Fruit fly (Drosophila melanogaster) whole organism, embryonic: ENCODE results near the gene mtsh.
A peak's percentile ranks its signal among the peaks of the same experiment; 100 is the strongest.

ENCODE experiments used
- Asciz ChIP-seq: fragments of 200-800 bp; sonication (Bioruptor generic); optimal IDR thresholded peaks from 2 replicates; lab custom pipeline; 2017; ENCODE audit warnings: missing biosample characterization, mild to moderate bottlenecking, missing genetic modification characterization, missing genetic modification reagents
- CG10147 ChIP-seq: fragments of 200-800 bp; sonication (Bioruptor generic); optimal IDR thresholded peaks from 2 replicates; lab custom pipeline; 2019; ENCODE audit warnings: missing biosample characterization, mild to moderate bottlenecking, missing genetic modification characterization, moderate library complexity
- CG10274 ChIP-seq: fragments of 200-800 bp; sonication (Bioruptor generic); optimal IDR thresholded peaks from 3 replicates; lab custom pipeline; 2017; ENCODE audit warnings: missing biosample characterization, mild to moderate bottlenecking, missing genetic modification characterization
- CG10321 ChIP-seq: fragments of 200-800 bp; sonication (Bioruptor generic); IDR thresholded peaks from 2 replicates; pipeline ENCODE4 v1.3.6; 2022; ENCODE audit warnings: missing biosample characterization, missing genetic modification characterization
- CG10959 ChIP-seq: fragments of 200-800 bp; sonication (Bioruptor generic); IDR thresholded peaks from 2 replicates; pipeline ENCODE4 v1.3.6; 2022; ENCODE audit warnings: missing biosample characterization, missing genetic modification characterization
- CG11247 ChIP-seq: fragments of 200-800 bp; sonication (Bioruptor generic); IDR thresholded peaks from 2 replicates; pipeline ENCODE4 v1.3.6; 2022; ENCODE audit warnings: missing biosample characterization, missing genetic modification characterization
- CG12104 ChIP-seq: fragments of 200-800 bp; sonication (Bioruptor generic); optimal IDR thresholded peaks from 3 replicates; lab custom pipeline; 2016; ENCODE audit warnings: missing biosample characterization, missing genetic modification characterization
- CG12659 ChIP-seq: fragments of 200-800 bp; sonication (Bioruptor generic); optimal IDR thresholded peaks from 3 replicates; lab custom pipeline; 2017; ENCODE audit warnings: mild to moderate bottlenecking, missing biosample characterization, missing genetic modification reagents, missing genetic modification characterization
- CG13287 ChIP-seq: fragments of 200-800 bp; sonication (Bioruptor generic); IDR thresholded peaks from 2 replicates; pipeline ENCODE4 v1.3.6; 2022; ENCODE audit warnings: missing biosample characterization, missing genetic modification characterization; ENCODE audit not compliant: partially characterized antibody
- CG14050 ChIP-seq: fragments of 200-800 bp; sonication (Bioruptor generic); IDR thresholded peaks from 3 replicates; pipeline ENCODE4 v1.3.6; 2022; ENCODE audit warnings: missing biosample characterization, missing genetic modification characterization
- CG14667 ChIP-seq: fragments of 200-800 bp; sonication (Bioruptor generic); IDR thresholded peaks from 2 replicates; pipeline ENCODE4 v1.3.6; 2022; ENCODE audit warnings: missing biosample characterization, missing genetic modification characterization
- CG1603 ChIP-seq: fragments of 200-800 bp; sonication (Bioruptor generic); optimal IDR thresholded peaks from 2 replicates; lab custom pipeline; 2019; ENCODE audit warnings: missing biosample characterization, mild to moderate bottlenecking, missing genetic modification characterization, moderate library complexity
- CG32772 ChIP-seq: fragments of 200-800 bp; sonication (Bioruptor generic); IDR thresholded peaks from 2 replicates; pipeline ENCODE4 v1.3.6; 2022; ENCODE audit warnings: missing biosample characterization, missing genetic modification characterization
- CG3838 ChIP-seq: fragments of 200-800 bp; sonication (Bioruptor generic); optimal IDR thresholded peaks from 3 replicates; lab custom pipeline; 2016; ENCODE audit warnings: missing biosample characterization, missing genetic modification characterization
- CG4328 ChIP-seq: fragments of 200-800 bp; sonication (Bioruptor generic); optimal IDR thresholded peaks from 3 replicates; lab custom pipeline; 2017; ENCODE audit warnings: missing biosample characterization, missing genetic modification reagents, missing genetic modification characterization
- CG4360 ChIP-seq: fragments of 200-800 bp; sonication (Bioruptor generic); IDR thresholded peaks from 2 replicates; pipeline ENCODE4 v1.3.6; 2022; ENCODE audit warnings: missing biosample characterization, missing genetic modification characterization
- CG4424 ChIP-seq: fragments of 200-800 bp; sonication (Bioruptor generic); optimal IDR thresholded peaks from 3 replicates; lab custom pipeline; 2016; ENCODE audit warnings: missing biosample characterization, missing genetic modification characterization
- CG4730 ChIP-seq: fragments of 200-800 bp; sonication (Bioruptor generic); IDR thresholded peaks from 2 replicates; pipeline ENCODE4 v1.3.6; 2022; ENCODE audit warnings: missing biosample characterization, missing genetic modification characterization
- CG5245 ChIP-seq: fragments of 200-800 bp; sonication (Bioruptor generic); optimal IDR thresholded peaks from 3 replicates; lab custom pipeline; 2016; ENCODE audit warnings: missing biosample characterization, missing genetic modification characterization
- CG6654 ChIP-seq: fragments of 200-800 bp; sonication (Bioruptor generic); optimal IDR thresholded peaks from 2 replicates; lab custom pipeline; 2017; ENCODE audit warnings: missing biosample characterization, mild to moderate bottlenecking, missing genetic modification characterization
- CG6854 ChIP-seq: fragments of 200-800 bp; sonication (Bioruptor generic); optimal IDR thresholded peaks from 3 replicates; lab custom pipeline; 2017; ENCODE audit warnings: missing biosample characterization, mild to moderate bottlenecking, missing genetic modification characterization
- CG8924 ChIP-seq: fragments of 200-800 bp; optimal IDR thresholded peaks from 3 replicates; lab custom pipeline; 2019; ENCODE audit warnings: missing biosample characterization, mild to moderate bottlenecking, missing genetic modification characterization, moderate library complexity
- Dek ChIP-seq: fragments of 200-800 bp; sonication (Bioruptor generic); optimal IDR thresholded peaks from 3 replicates; lab custom pipeline; 2019; ENCODE audit warnings: missing biosample characterization, mild to moderate bottlenecking, missing genetic modification characterization, moderate library complexity
- Dll ChIP-seq: fragments of 200-800 bp; sonication (Bioruptor generic); IDR thresholded peaks from 4 replicates; pipeline ENCODE4 v1.3.6; 2022; ENCODE audit warnings: missing biosample characterization, missing genetic modification characterization; ENCODE audit not compliant: partially characterized antibody
- Drgx ChIP-seq: fragments of 200-800 bp; sonication (Bioruptor generic); IDR thresholded peaks from 2 replicates; pipeline ENCODE4 v1.3.6; 2022; ENCODE audit warnings: missing biosample characterization, missing genetic modification characterization
- Gsc ChIP-seq: fragments of 200-800 bp; sonication (Bioruptor generic); IDR thresholded peaks from 2 replicates; pipeline ENCODE4 v1.3.6; 2022; ENCODE audit warnings: missing biosample characterization, missing genetic modification characterization
- HLH4C ChIP-seq: fragments of 200-800 bp; sonication (Bioruptor generic); IDR thresholded peaks from 3 replicates; pipeline ENCODE4 v1.3.6; 2022; ENCODE audit warnings: missing biosample characterization, missing genetic modification characterization; ENCODE audit not compliant: partially characterized antibody
- Hand ChIP-seq: fragments of 200-800 bp; sonication (Bioruptor generic); optimal IDR thresholded peaks from 2 replicates; lab custom pipeline; 2017; ENCODE audit warnings: mild to moderate bottlenecking, missing biosample characterization, missing genetic modification reagents, missing genetic modification characterization
- Hmx ChIP-seq: fragments of 200-800 bp; sonication (Bioruptor generic); optimal IDR thresholded peaks from 2 replicates; lab custom pipeline; 2016; ENCODE audit warnings: missing biosample characterization, missing genetic modification characterization
- Hr39 ChIP-seq: fragments of >200 bp; optimal IDR thresholded peaks from 2 replicates; lab custom pipeline; 2017
- Hr51 ChIP-seq, 2 experiments: fragments of 200-800 bp; sonication (Bioruptor generic); optimal IDR thresholded peaks; 2 replicates in 1 of 2; 3 replicates in 1 of 2; lab custom pipeline; 2016 to 2018; ENCODE audit warnings: missing biosample characterization in 2 of 2, missing genetic modification characterization in 2 of 2, mild to moderate bottlenecking in 1 of 2, moderate library complexity in 1 of 2
- Jarid2 ChIP-seq: fragments of 200-800 bp; sonication (Bioruptor generic); optimal IDR thresholded peaks from 3 replicates; lab custom pipeline; 2017; ENCODE audit warnings: mild to moderate bottlenecking, missing biosample characterization, missing genetic modification reagents, missing genetic modification characterization
- Meics ChIP-seq: fragments of 200-800 bp; sonication (Bioruptor generic); optimal IDR thresholded peaks from 2 replicates; lab custom pipeline; 2017; ENCODE audit warnings: missing biosample characterization, mild to moderate bottlenecking, missing genetic modification characterization
- Myb ChIP-seq: fragments of 200-800 bp; sonication (Bioruptor generic); optimal IDR thresholded peaks from 2 replicates; lab custom pipeline; 2016; ENCODE audit warnings: missing biosample characterization, missing genetic modification characterization
- Rfx ChIP-seq: fragments of 200-800 bp; sonication (Bioruptor generic); IDR thresholded peaks from 2 replicates; pipeline ENCODE4 v1.3.6; 2022; ENCODE audit warnings: missing biosample characterization, missing genetic modification characterization
- Sry-β ChIP-seq: fragments of 200-800 bp; sonication (Bioruptor generic); optimal IDR thresholded peaks from 2 replicates; lab custom pipeline; 2018; ENCODE audit warnings: missing biosample characterization, mild to moderate bottlenecking, missing genetic modification characterization, moderate library complexity
- YL-1 ChIP-seq: fragments of 200-800 bp; sonication (Bioruptor generic); optimal IDR thresholded peaks from 3 replicates; lab custom pipeline; 2017; ENCODE audit warnings: missing biosample characterization, mild to moderate bottlenecking, missing genetic modification characterization
- ap ChIP-seq: fragments of 200-800 bp; sonication (Bioruptor generic); IDR thresholded peaks from 2 replicates; pipeline ENCODE4 v1.3.6; 2022; ENCODE audit warnings: missing biosample characterization, missing genetic modification characterization
- az2 ChIP-seq: fragments of 200-800 bp; sonication (Bioruptor generic); optimal IDR thresholded peaks from 3 replicates; lab custom pipeline; 2016; ENCODE audit warnings: missing biosample characterization, missing genetic modification characterization
- br ChIP-seq: fragments of >200 bp; optimal IDR thresholded peaks from 2 replicates; lab custom pipeline; 2017
- en ChIP-seq: fragments of 200-800 bp; sonication (Bioruptor generic); optimal IDR thresholded peaks from 2 replicates; lab custom pipeline; 2016; ENCODE audit warnings: missing biosample characterization, missing genetic modification characterization
- hb ChIP-seq: fragments of 200-800 bp; sonication (Bioruptor generic); IDR thresholded peaks from 3 replicates; pipeline ENCODE4 v1.3.6; 2022; ENCODE audit warnings: missing biosample characterization, missing genetic modification characterization; ENCODE audit not compliant: partially characterized antibody
- nmo ChIP-seq: fragments of 200-800 bp; sonication (Bioruptor generic); optimal IDR thresholded peaks from 2 replicates; lab custom pipeline; 2018; ENCODE audit warnings: missing biosample characterization, mild to moderate bottlenecking, missing genetic modification characterization, moderate library complexity
- otp ChIP-seq: fragments of 200-800 bp; sonication (Bioruptor generic); IDR thresholded peaks from 3 replicates; pipeline ENCODE4, ENCODE4 v1.3.6; 2022; ENCODE audit warnings: missing biosample characterization, missing genetic modification characterization
- salm ChIP-seq: fragments of 200-800 bp; sonication (Bioruptor generic); optimal IDR thresholded peaks from 2 replicates; lab custom pipeline; 2018; ENCODE audit warnings: missing biosample characterization, mild to moderate bottlenecking, missing genetic modification characterization
- shn ChIP-seq: fragments of 200-800 bp; sonication (Bioruptor generic); optimal IDR thresholded peaks from 3 replicates; lab custom pipeline; 2016; ENCODE audit warnings: missing biosample characterization, missing genetic modification characterization
- sug ChIP-seq: fragments of 200-800 bp; optimal IDR thresholded peaks from 2 replicates; lab custom pipeline; 2019; ENCODE audit warnings: missing biosample characterization, mild to moderate bottlenecking, missing genetic modification characterization, moderate library complexity
- tio ChIP-seq: fragments of 200-800 bp; sonication (Bioruptor generic); optimal IDR thresholded peaks from 2 replicates; lab custom pipeline; 2017; ENCODE audit warnings: missing biosample characterization, missing genetic modification characterization, inconsistent platforms
- tna ChIP-seq: fragments of 200-800 bp; sonication (Bioruptor generic); IDR thresholded peaks from 2 replicates; pipeline ENCODE4 v1.3.6; 2022; ENCODE audit warnings: missing biosample characterization, missing genetic modification characterization; ENCODE audit not compliant: partially characterized antibody
- trem ChIP-seq: fragments of 200-800 bp; optimal IDR thresholded peaks from 3 replicates; lab custom pipeline; 2019; ENCODE audit warnings: missing biosample characterization, mild to moderate bottlenecking, missing genetic modification characterization, moderate library complexity
- yki ChIP-seq: fragments of >200 bp; optimal IDR thresholded peaks from 3 replicates; lab custom pipeline; 2018

The mtsh gene

dm6 chr2L:8361204-8361952 lies 41.7 kb upstream of the mtsh start (continued):
- no peak for TF ChIP-seq Dll
- TF ChIP-seq CG10274 (GFP tag; lab: Kevin White, UChicago) = no peak
- no peak for TF ChIP-seq Hand (GFP tag; lab: Kevin White, UChicago)
- no peak for TF ChIP-seq Gsc (GFP tag; lab: Robert Waterston, UW)
- no peak for TF ChIP-seq CG14667 (GFP tag; lab: Robert Waterston, UW)
- no peak for TF ChIP-seq CG14050
- no peak for TF ChIP-seq br (lab: Kevin White, UChicago)
- TF ChIP-seq CG4730 (GFP tag; lab: Robert Waterston, UW) = no peak
- no peak for TF ChIP-seq CG5245 (GFP tag; lab: Kevin White, UChicago)
- TF ChIP-seq Hr39 (lab: Kevin White, UChicago) = no peak
- no peak for TF ChIP-seq Asciz (GFP tag; lab: Kevin White, UChicago)
- TF ChIP-seq Dek = no peak
- no peak for TF ChIP-seq CG6854 (GFP tag; lab: Kevin White, UChicago)
- no peak for TF ChIP-seq HLH4C (GFP tag; lab: Robert Waterston, UW)
- no peak for TF ChIP-seq Myb
- no peak for TF ChIP-seq sug
- TF ChIP-seq otp (GFP tag; lab: Robert Waterston, UW) = no peak
- peak; percentile 14 for TF ChIP-seq CG4424 (GFP tag; lab: Kevin White, UChicago)
- TF ChIP-seq nmo = peak; percentile 46
- no peak for TF ChIP-seq CG10959 (GFP tag; lab: Robert Waterston, UW)
- no peak for TF ChIP-seq YL-1 (GFP tag; lab: Kevin White, UChicago)
- no peak for TF ChIP-seq tna (GFP tag; lab: Robert Waterston, UW)
- TF ChIP-seq CG13287 = no peak
- no peak for TF ChIP-seq Rfx (GFP tag; lab: Robert Waterston, UW)
- no peak for TF ChIP-seq az2
- no peak for TF ChIP-seq en (GFP tag; lab: Kevin White, UChicago)
- no peak for TF ChIP-seq CG10321
- TF ChIP-seq hb (GFP tag; lab: Robert Waterston, UW) = no peak
- no peak for TF ChIP-seq trem (tag; lab: Kevin White, UChicago)
- no peak for TF ChIP-seq tio (GFP tag; lab: Kevin White, UChicago)
- TF ChIP-seq CG4328 (GFP tag; lab: Kevin White, UChicago) = peak; percentile 1
- TF ChIP-seq ap (GFP tag; lab: Robert Waterston, UW) = no peak
- TF ChIP-seq salm = no peak
- TF ChIP-seq CG12104 (GFP tag; lab: Kevin White, UChicago) = no peak
- TF ChIP-seq CG3838 (GFP tag; lab: Kevin White, UChicago) = no peak
- TF ChIP-seq Hr51 (GFP tag; optimal IDR thresholded peaks at IDR 0.05; lab: Kevin White, UChicago) = peak in 1 of 2 experiments; percentile 7
- TF ChIP-seq Hmx (GFP tag; lab: Kevin White, UChicago) = peak; percentile 19
- TF ChIP-seq Meics (GFP tag; lab: Kevin White, UChicago) = no peak
- no peak for TF ChIP-seq Sry-β
- no peak for TF ChIP-seq yki
- TF ChIP-seq CG4360 (GFP tag; lab: Robert Waterston, UW) = no peak
- no peak for TF ChIP-seq Jarid2 (GFP tag; lab: Kevin White, UChicago)
- no peak for TF ChIP-seq CG10147 (GFP tag; lab: Kevin White, UChicago)
- TF ChIP-seq CG11247 = no peak
- TF ChIP-seq CG8924 = peak; percentile 20
- no peak for TF ChIP-seq shn
- TF ChIP-seq CG6654 (GFP tag; lab: Kevin White, UChicago) = no peak
- TF ChIP-seq Drgx (GFP tag; lab: Robert Waterston, UW) = no peak
- TF ChIP-seq CG12659 (GFP tag; lab: Kevin White, UChicago) = peak; percentile 20
- no peak for TF ChIP-seq CG32772 (GFP tag; lab: Robert Waterston, UW)
- no peak for TF ChIP-seq CG1603 (tag; lab: Kevin White, UChicago)
